Fruit fly (Drosophila melanogaster) whole organism, prepupa: ENCODE measurements around the gene CG10116.

Source experiments
- Blimp-1 ChIP-seq: fragments of 200-800 bp; sonication (Bioruptor generic); optimal IDR thresholded peaks from 3 replicates; lab custom pipeline; 2017; ENCODE audit warnings: missing biosample characterization, missing genetic modification characterization, mild to moderate bottlenecking, moderate library complexity, missing genetic modification reagents
- CG10631 ChIP-seq: fragments of 200-800 bp; sonication (Bioruptor generic); optimal IDR thresholded peaks from 2 replicates; lab custom pipeline; 2016; ENCODE audit warnings: missing biosample characterization, missing genetic modification characterization
- CG11902 ChIP-seq: fragments of 200-800 bp; sonication (Bioruptor generic); optimal IDR thresholded peaks from 3 replicates; lab custom pipeline; 2016; ENCODE audit warnings: missing biosample characterization, missing genetic modification characterization
- CG15336 ChIP-seq: fragments of 200-800 bp; sonication (Bioruptor generic); IDR thresholded peaks from 2 replicates; pipeline ENCODE4 v1.3.6; 2022; ENCODE audit warnings: missing biosample characterization, missing genetic modification characterization
- CG16779 ChIP-seq: fragments of 200-800 bp; sonication (Bioruptor generic); optimal IDR thresholded peaks from 3 replicates; lab custom pipeline; 2017; ENCODE audit warnings: missing biosample characterization, mild to moderate bottlenecking, missing genetic modification characterization
- CG3032 ChIP-seq: fragments of 200-800 bp; optimal IDR thresholded peaks from 2 replicates; lab custom pipeline; 2019; ENCODE audit warnings: missing biosample characterization, mild to moderate bottlenecking, missing genetic modification characterization, moderate library complexity
- CG32006 ChIP-seq: fragments of 200-800 bp; sonication (Bioruptor generic); optimal IDR thresholded peaks from 3 replicates; lab custom pipeline; 2017; ENCODE audit warnings: missing biosample characterization, mild to moderate bottlenecking, missing genetic modification characterization
- CG34406 ChIP-seq: fragments of 200-800 bp; sonication (Bioruptor generic); optimal IDR thresholded peaks from 3 replicates; lab custom pipeline; 2016; ENCODE audit warnings: missing biosample characterization, missing genetic modification characterization
- CG3919 ChIP-seq: fragments of 200-800 bp; sonication (Bioruptor generic); optimal IDR thresholded peaks from 3 replicates; lab custom pipeline; 2016; ENCODE audit warnings: missing biosample characterization, missing genetic modification characterization
- CG4318 ChIP-seq: fragments of 200-800 bp; sonication (Bioruptor generic); optimal IDR thresholded peaks from 3 replicates; lab custom pipeline; 2017; ENCODE audit warnings: missing biosample characterization, mild to moderate bottlenecking, missing genetic modification characterization
- CG6163 ChIP-seq: fragments of 200-800 bp; sonication (Bioruptor generic); IDR thresholded peaks from 3 replicates; pipeline ENCODE4 v1.3.6; 2022; ENCODE audit warnings: missing biosample characterization, missing genetic modification characterization
- CG6276 ChIP-seq: fragments of 200-800 bp; sonication (Bioruptor generic); optimal IDR thresholded peaks from 2 replicates; lab custom pipeline; 2017; ENCODE audit warnings: missing biosample characterization, mild to moderate bottlenecking, missing genetic modification characterization
- CG6792 ChIP-seq: fragments of 200-800 bp; sonication (Bioruptor generic); optimal IDR thresholded peaks from 3 replicates; lab custom pipeline; 2016; ENCODE audit warnings: missing biosample characterization, missing genetic modification characterization
- CG6808 ChIP-seq: fragments of 200-800 bp; sonication (Bioruptor generic); optimal IDR thresholded peaks from 3 replicates; lab custom pipeline; 2017; ENCODE audit warnings: missing biosample characterization, missing genetic modification characterization, mild to moderate bottlenecking, moderate library complexity, missing genetic modification reagents
- CG6854 ChIP-seq: fragments of 200-800 bp; sonication (Bioruptor generic); optimal IDR thresholded peaks from 2 replicates; lab custom pipeline; 2017; ENCODE audit warnings: missing biosample characterization, mild to moderate bottlenecking, missing genetic modification characterization
- CG7368 ChIP-seq: fragments of 200-800 bp; sonication (Bioruptor generic); optimal IDR thresholded peaks from 3 replicates; lab custom pipeline; 2016; ENCODE audit warnings: missing biosample characterization, missing genetic modification characterization
- CG8319 ChIP-seq: fragments of 200-800 bp; sonication (Bioruptor generic); optimal IDR thresholded peaks from 3 replicates; lab custom pipeline; 2016; ENCODE audit warnings: missing biosample characterization, missing genetic modification characterization
- CG8632 ChIP-seq: fragments of 200-800 bp; sonication (Bioruptor generic); optimal IDR thresholded peaks from 3 replicates; lab custom pipeline; 2016; ENCODE audit warnings: missing biosample characterization, missing genetic modification characterization
- CG9139 ChIP-seq: fragments of 200-800 bp; sonication (Bioruptor generic); optimal IDR thresholded peaks from 3 replicates; lab custom pipeline; 2017; ENCODE audit warnings: missing biosample characterization, mild to moderate bottlenecking, missing genetic modification characterization
- Eip75B ChIP-seq: fragments of 200-800 bp; sonication (Bioruptor generic); optimal IDR thresholded peaks from 3 replicates; lab custom pipeline; 2016; ENCODE audit warnings: missing biosample characterization, missing genetic modification characterization
- Ets21C ChIP-seq: fragments of 200-800 bp; sonication (Bioruptor generic); optimal IDR thresholded peaks from 3 replicates; lab custom pipeline; 2016; ENCODE audit warnings: missing biosample characterization, missing genetic modification characterization
- Ets96B ChIP-seq: fragments of 200-800 bp; optimal IDR thresholded peaks from 2 replicates; lab custom pipeline; 2019; ENCODE audit warnings: missing biosample characterization, mild to moderate bottlenecking, missing genetic modification characterization, moderate library complexity
- Gug ChIP-seq: fragments of 200-800 bp; sonication (Bioruptor generic); IDR thresholded peaks from 2 replicates; pipeline ENCODE4 v1.3.6; 2022; ENCODE audit warnings: missing biosample characterization, missing genetic modification characterization
- Hr38 ChIP-seq: sonication (Bioruptor generic); optimal IDR thresholded peaks from 2 replicates; lab custom pipeline; 2016; ENCODE audit warnings: missing biosample characterization, missing genetic modification characterization
- Hr39 ChIP-seq: fragments of 200-800 bp; sonication (Bioruptor generic); optimal IDR thresholded peaks from 2 replicates; lab custom pipeline; 2016; ENCODE audit warnings: missing biosample characterization, missing genetic modification characterization
- Hr4 ChIP-seq: fragments of 200-800 bp; sonication (Bioruptor generic); optimal IDR thresholded peaks from 3 replicates; lab custom pipeline; 2016; ENCODE audit warnings: missing biosample characterization, missing genetic modification characterization
- Lpt ChIP-seq: fragments of 200-800 bp; sonication (Bioruptor generic); optimal IDR thresholded peaks from 3 replicates; lab custom pipeline; 2016; ENCODE audit warnings: missing biosample characterization, missing genetic modification characterization
- Met ChIP-seq: fragments of 200-800 bp; sonication (Bioruptor generic); optimal IDR thresholded peaks from 3 replicates; lab custom pipeline; 2016; ENCODE audit warnings: missing biosample characterization, missing genetic modification characterization
- OdsH ChIP-seq: fragments of 200-800 bp; sonication (Bioruptor generic); optimal IDR thresholded peaks from 3 replicates; lab custom pipeline; 2016; ENCODE audit warnings: missing biosample characterization, missing genetic modification characterization
- Smox ChIP-seq: fragments of 200-800 bp; sonication (Bioruptor generic); optimal IDR thresholded peaks from 3 replicates; lab custom pipeline; 2016; ENCODE audit warnings: missing biosample characterization, missing genetic modification characterization
- Sox102F ChIP-seq: fragments of 200-800 bp; sonication (Bioruptor generic); optimal IDR thresholded peaks from 2 replicates; lab custom pipeline; 2016; ENCODE audit warnings: missing biosample characterization, mild to moderate bottlenecking, missing genetic modification characterization
- Sox15 ChIP-seq: fragments of 200-800 bp; sonication (Bioruptor generic); optimal IDR thresholded peaks from 3 replicates; lab custom pipeline; 2016; ENCODE audit warnings: missing biosample characterization, missing genetic modification characterization
- achi ChIP-seq: fragments of 200-800 bp; sonication (Bioruptor generic); optimal IDR thresholded peaks from 3 replicates; lab custom pipeline; 2016; ENCODE audit warnings: missing biosample characterization, missing genetic modification characterization
- cyc ChIP-seq: fragments of 200-800 bp; sonication (Bioruptor generic); optimal IDR thresholded peaks from 3 replicates; lab custom pipeline; 2016; ENCODE audit warnings: missing biosample characterization, missing genetic modification characterization
- dac ChIP-seq: fragments of 200-800 bp; sonication (Bioruptor generic); optimal IDR thresholded peaks from 2 replicates; lab custom pipeline; 2017; ENCODE audit warnings: missing biosample characterization, mild to moderate bottlenecking, missing genetic modification characterization
- dsx ChIP-seq: fragments of 200-800 bp; optimal IDR thresholded peaks from 3 replicates; lab custom pipeline; 2019; ENCODE audit warnings: missing biosample characterization, mild to moderate bottlenecking, missing genetic modification characterization, moderate library complexity; ENCODE audit not compliant: poor library complexity, severe bottlenecking
- esn ChIP-seq: fragments of 200-800 bp; sonication (Bioruptor generic); optimal IDR thresholded peaks from 2 replicates; lab custom pipeline; 2016; ENCODE audit warnings: missing biosample characterization, mild to moderate bottlenecking, missing genetic modification characterization, moderate library complexity
- fd59A ChIP-seq: fragments of 200-800 bp; sonication (Bioruptor generic); optimal IDR thresholded peaks from 2 replicates; lab custom pipeline; 2017; ENCODE audit warnings: missing biosample characterization, mild to moderate bottlenecking, missing genetic modification characterization, missing genetic modification reagents
- fd85E ChIP-seq: fragments of 200-800 bp; sonication (Bioruptor generic); optimal IDR thresholded peaks from 3 replicates; lab custom pipeline; 2016; ENCODE audit warnings: missing biosample characterization, missing genetic modification characterization
- fkh ChIP-seq: fragments of 200-800 bp; sonication (Bioruptor generic); optimal IDR thresholded peaks from 3 replicates; lab custom pipeline; 2017; ENCODE audit warnings: missing biosample characterization, mild to moderate bottlenecking, missing genetic modification characterization, moderate library complexity
- lz ChIP-seq: fragments of 200-800 bp; sonication (Bioruptor generic); optimal IDR thresholded peaks from 3 replicates; lab custom pipeline; 2016; ENCODE audit warnings: missing biosample characterization, missing genetic modification characterization
- net ChIP-seq: fragments of 200-800 bp; sonication (Bioruptor generic); optimal IDR thresholded peaks from 3 replicates; lab custom pipeline; 2016; ENCODE audit warnings: missing biosample characterization, missing genetic modification characterization
- spab ChIP-seq: fragments of 200-800 bp; sonication (Bioruptor generic); optimal IDR thresholded peaks from 2 replicates; lab custom pipeline; 2017; ENCODE audit warnings: missing biosample characterization, mild to moderate bottlenecking, missing genetic modification characterization, missing genetic modification reagents
- ss ChIP-seq, 2 experiments: fragments of 200-800 bp; sonication (Bioruptor generic); optimal IDR thresholded peaks; 2 replicates in 1 of 2; 3 replicates in 1 of 2; lab custom pipeline; 2017 to 2018; ENCODE audit warnings: mild to moderate bottlenecking in 2 of 2, missing biosample characterization in 2 of 2, missing genetic modification characterization in 2 of 2, moderate library complexity in 1 of 2
- svp ChIP-seq: fragments of 200-800 bp; sonication (Bioruptor generic); peaks from one replicate; lab custom pipeline; 2016; ENCODE audit warnings: missing biosample characterization, missing genetic modification characterization
- topi ChIP-seq: fragments of 200-800 bp; sonication (Bioruptor generic); optimal IDR thresholded peaks from 3 replicates; lab custom pipeline; 2016; ENCODE audit warnings: missing biosample characterization, missing genetic modification characterization
- vri ChIP-seq: fragments of 200-800 bp; sonication (Bioruptor generic); optimal IDR thresholded peaks from 3 replicates; lab custom pipeline; 2016; ENCODE audit warnings: missing biosample characterization, mild to moderate bottlenecking, missing genetic modification characterization

The CG10116 gene

dm6 chr3L:13480241-13480627 lies 23.2 kb upstream of the CG10116 start:
- no peak for TF ChIP-seq Gug (GFP tag; lab: Robert Waterston, UW)
- TF ChIP-seq Met (GFP tag; lab: Kevin White, UChicago), result no peak
- peak; percentile 38 for TF ChIP-seq esn
- TF ChIP-seq Lpt (GFP tag; lab: Kevin White, UChicago), result no peak
- no peak for TF ChIP-seq CG6854 (GFP tag; lab: Kevin White, UChicago)
- TF ChIP-seq CG15336 (GFP tag; lab: Robert Waterston, UW), result peak; percentile 13; the same call in 1 of the 2 replicates
- peak in 1 of 2 experiments; percentile 38 for TF ChIP-seq ss (GFP tag; optimal IDR thresholded peaks at IDR 0.05; lab: Kevin White, UChicago)

- peak; percentile 9 for TF ChIP-seq CG11902 (GFP tag; lab: Kevin White, UChicago)
- peak; percentile 25 for TF ChIP-seq CG3032 (tag; lab: Kevin White, UChicago)
- no peak for TF ChIP-seq CG6163 (GFP tag; lab: Robert Waterston, UW)
- TF ChIP-seq CG8319 (GFP tag; lab: Kevin White, UChicago), result peak; percentile 27
- TF ChIP-seq CG16779 (tag; lab: Kevin White, UChicago), result peak; percentile 4
- TF ChIP-seq Smox (GFP tag; lab: Kevin White, UChicago), result peak; percentile 30
- peak; percentile 47 for TF ChIP-seq net (GFP tag; lab: Kevin White, UChicago)
- no peak for TF ChIP-seq CG6854 (GFP tag; lab: Kevin White, UChicago)
- peak; percentile 58 for TF ChIP-seq Ets21C (GFP tag; lab: Kevin White, UChicago)
- peak; percentile 20 for TF ChIP-seq Sox15
- TF ChIP-seq Hr4, result peak; percentile 65
- peak; percentile 68 for TF ChIP-seq CG6276 (GFP tag; lab: Kevin White, UChicago)
- no peak for TF ChIP-seq CG7368 (GFP tag; lab: Kevin White, UChicago)
- TF ChIP-seq cyc (GFP tag; lab: Kevin White, UChicago), result peak; percentile 63
- peak; percentile 58 for TF ChIP-seq lz (GFP tag; lab: Kevin White, UChicago)
- TF ChIP-seq CG4318 (GFP tag; lab: Kevin White, UChicago), result peak; percentile 50
- peak; percentile 49 for TF ChIP-seq Eip75B
- TF ChIP-seq fd85E (GFP tag; lab: Kevin White, UChicago), result peak; percentile 25
- TF ChIP-seq esn, result peak; percentile 78
- TF ChIP-seq dsx, result no peak
- peak; percentile 46 for TF ChIP-seq Met (GFP tag; lab: Kevin White, UChicago)
- TF ChIP-seq CG34406 (GFP tag; lab: Kevin White, UChicago), result peak; percentile 50
- TF ChIP-seq CG3919 (GFP tag; lab: Kevin White, UChicago), result peak; percentile 56
- peak; percentile 47 for TF ChIP-seq vri (GFP tag; lab: Kevin White, UChicago)
- peak; percentile 41 for TF ChIP-seq achi (GFP tag; lab: Kevin White, UChicago)
- peak; percentile 54 for TF ChIP-seq CG10631 (GFP tag; lab: Kevin White, UChicago)
- peak; percentile 8 for TF ChIP-seq fd59A (GFP tag; lab: Kevin White, UChicago)
- peak; percentile 15 for TF ChIP-seq spab (GFP tag; lab: Kevin White, UChicago)
- TF ChIP-seq Hr38 (GFP tag; lab: Kevin White, UChicago), result no peak
- TF ChIP-seq CG15336 (GFP tag; lab: Robert Waterston, UW), result peak; percentile 49
- peak; percentile 65 for TF ChIP-seq CG32006 (GFP tag; lab: Kevin White, UChicago)
- peak; percentile 40 for TF ChIP-seq Lpt (GFP tag; lab: Kevin White, UChicago)
- TF ChIP-seq Gug (GFP tag; lab: Robert Waterston, UW), result peak; percentile 26; the same call in 1 of the 2 replicates
- TF ChIP-seq ss (GFP tag; optimal IDR thresholded peaks at IDR 0.05; lab: Kevin White, UChicago), result peak; percentile 15 to 62
- TF ChIP-seq CG9139 (GFP tag; lab: Kevin White, UChicago), result no peak
- peak; percentile 14 for TF ChIP-seq Ets96B (tag; lab: Kevin White, UChicago)
- peak; percentile 45 for TF ChIP-seq CG8632 (GFP tag; lab: Kevin White, UChicago)
- TF ChIP-seq CG6792 (GFP tag; lab: Kevin White, UChicago), result peak; percentile 33
- TF ChIP-seq OdsH (GFP tag; lab: Kevin White, UChicago), result peak; percentile 66
- peak; percentile 75 for TF ChIP-seq svp (GFP tag; lab: Kevin White, UChicago)
- TF ChIP-seq dac (GFP tag; lab: Kevin White, UChicago), result no peak
- TF ChIP-seq Hr39, result peak; percentile 61
- peak; percentile 62 for TF ChIP-seq Sox102F (GFP tag; lab: Kevin White, UChicago)
- no peak for TF ChIP-seq Blimp-1
- TF ChIP-seq CG6808, result peak; percentile 53
- TF ChIP-seq topi (GFP tag; lab: Kevin White, UChicago), result peak; percentile 75
- no peak for TF ChIP-seq fkh (GFP tag; lab: Kevin White, UChicago)
Measured at dm6 chr3L:13479609-13480240, 22.7 kb upstream of the CG10116 start.
